Worm (Caenorhabditis elegans) whole organism, L4/young adult: ENCODE measurements around the gene C05D11.1.

Source experiments
- dao-5 ChIP-seq: sonication (generic microtip); optimal IDR thresholded peaks from 2 replicates; lab custom pipeline; 2016; ENCODE audit warnings: missing genotype, missing genetic modification characterization, moderate library complexity, missing compliant biosample characterization
- him-1 ChIP-seq: sonication (generic microtip); optimal IDR thresholded peaks from 2 replicates; lab custom pipeline; 2016; ENCODE audit warnings: missing genotype, missing genetic modification reagents, missing genetic modification characterization, missing compliant biosample characterization

- TF ChIP-seq dao-5 (tag; lab: Kevin White, UChicago) (no peak), him-1 (tag; lab: Kevin White, UChicago) (no peak)
Measured at ce11 chrIII:6488916-6489315, 52.5 kb downstream of the C05D11.1 start.
